Fruit fly (Drosophila melanogaster) whole organism, embryonic: ENCODE measurements around the gene CG5262.

ENCODE experiments used
- BEAF-32 ChIP-seq: fragments of 200-800 bp; sonication (Bioruptor generic); optimal IDR thresholded peaks from 3 replicates; lab custom pipeline; 2017; ENCODE audit warnings: missing biosample characterization, missing genetic modification characterization, mild to moderate bottlenecking, moderate library complexity, missing genetic modification reagents
- Bgb ChIP-seq: fragments of 200-800 bp; sonication (Bioruptor generic); IDR thresholded peaks from 2 replicates; pipeline ENCODE4 v1.3.6; 2022; ENCODE audit warnings: missing biosample characterization, missing genetic modification characterization; ENCODE audit not compliant: partially characterized antibody
- CG10654 ChIP-seq: fragments of 200-800 bp; sonication (Bioruptor generic); optimal IDR thresholded peaks from 2 replicates; lab custom pipeline; 2016; ENCODE audit warnings: missing biosample characterization, missing genetic modification characterization
- CG11696 ChIP-seq: fragments of 200-800 bp; sonication (Bioruptor generic); IDR thresholded peaks from 2 replicates; pipeline ENCODE4 v1.3.6; 2022; ENCODE audit warnings: missing biosample characterization, missing genetic modification characterization
- CG12155 ChIP-seq: fragments of 200-800 bp; sonication (Bioruptor generic); optimal IDR thresholded peaks from 3 replicates; lab custom pipeline; 2016; ENCODE audit warnings: missing biosample characterization, missing genetic modification characterization
- CG13287 ChIP-seq: fragments of 200-800 bp; sonication (Bioruptor generic); IDR thresholded peaks from 2 replicates; pipeline ENCODE4 v1.3.6; 2022; ENCODE audit warnings: missing biosample characterization, missing genetic modification characterization; ENCODE audit not compliant: partially characterized antibody
- CG14710 ChIP-seq: fragments of 200-800 bp; sonication (Bioruptor generic); optimal IDR thresholded peaks from 3 replicates; lab custom pipeline; 2019; ENCODE audit warnings: missing biosample characterization, mild to moderate bottlenecking, missing genetic modification characterization, moderate library complexity
- CG15479 ChIP-seq: fragments of 200-800 bp; sonication (Bioruptor generic); optimal IDR thresholded peaks from 3 replicates; lab custom pipeline; 2019; ENCODE audit warnings: missing biosample characterization, mild to moderate bottlenecking, missing genetic modification characterization, moderate library complexity
- CG17186 ChIP-seq: fragments of 200-800 bp; sonication (Bioruptor generic); optimal IDR thresholded peaks from 3 replicates; lab custom pipeline; 2017; ENCODE audit warnings: missing biosample characterization, missing genetic modification reagents, missing genetic modification characterization
- CG17802 ChIP-seq: fragments of 200-800 bp; sonication (Bioruptor generic); optimal IDR thresholded peaks from 2 replicates; lab custom pipeline; 2018; ENCODE audit warnings: missing biosample characterization, mild to moderate bottlenecking, missing genetic modification characterization, moderate library complexity
- CG2199 ChIP-seq: fragments of 200-800 bp; sonication (Bioruptor generic); IDR thresholded peaks from 3 replicates; pipeline ENCODE4 v1.3.6; 2022; ENCODE audit warnings: missing biosample characterization, missing genetic modification characterization
- CG2712 ChIP-seq: fragments of 200-800 bp; optimal IDR thresholded peaks from 3 replicates; lab custom pipeline; 2019; ENCODE audit warnings: missing biosample characterization, mild to moderate bottlenecking, missing genetic modification characterization, moderate library complexity
- CG30403 ChIP-seq: fragments of 200-800 bp; sonication (Bioruptor generic); optimal IDR thresholded peaks from 3 replicates; lab custom pipeline; 2016; ENCODE audit warnings: missing biosample characterization, missing genetic modification characterization
- CG33213 ChIP-seq: fragments of 200-800 bp; sonication (Bioruptor generic); optimal IDR thresholded peaks from 3 replicates; lab custom pipeline; 2016; ENCODE audit warnings: missing biosample characterization, missing genetic modification characterization
- CG4617 ChIP-seq: fragments of 200-800 bp; sonication (Bioruptor generic); optimal IDR thresholded peaks from 3 replicates; lab custom pipeline; 2016; ENCODE audit warnings: missing biosample characterization, missing genetic modification characterization, borderline replicate concordance
- CTCF ChIP-seq: fragments of 200-800 bp; sonication (Bioruptor generic); optimal IDR thresholded peaks from 2 replicates; lab custom pipeline; 2017; ENCODE audit warnings: missing biosample characterization, mild to moderate bottlenecking, missing genetic modification characterization, moderate library complexity
- E2f2 ChIP-seq: fragments of 200-800 bp; sonication (Bioruptor generic); IDR thresholded peaks from 2 replicates; pipeline ENCODE4 v1.3.6; 2022; ENCODE audit warnings: missing biosample characterization, missing genetic modification characterization
- Ets65A ChIP-seq: fragments of 200-800 bp; sonication (Bioruptor generic); peaks from one replicate; lab custom pipeline; 2016; ENCODE audit warnings: missing biosample characterization, missing genetic modification characterization
- HHEX ChIP-seq: fragments of 200-800 bp; sonication (Bioruptor generic); optimal IDR thresholded peaks from 3 replicates; lab custom pipeline; 2017; ENCODE audit warnings: missing biosample characterization, mild to moderate bottlenecking, missing genetic modification characterization, missing genetic modification reagents
- HLH4C ChIP-seq: fragments of 200-800 bp; sonication (Bioruptor generic); IDR thresholded peaks from 3 replicates; pipeline ENCODE4 v1.3.6; 2022; ENCODE audit warnings: missing biosample characterization, missing genetic modification characterization; ENCODE audit not compliant: partially characterized antibody
- HmgZ ChIP-seq: fragments of 200-800 bp; sonication (Bioruptor generic); optimal IDR thresholded peaks from 2 replicates; lab custom pipeline; 2018; ENCODE audit warnings: missing biosample characterization, mild to moderate bottlenecking, missing genetic modification characterization
- MESR4 ChIP-seq: fragments of 200-800 bp; sonication (Bioruptor generic); optimal IDR thresholded peaks from 2 replicates; lab custom pipeline; 2018; ENCODE audit warnings: missing biosample characterization, mild to moderate bottlenecking, missing genetic modification characterization, moderate library complexity
- Med ChIP-seq: fragments of 200-800 bp; sonication (Bioruptor generic); peaks from one replicate; lab custom pipeline; 2016; ENCODE audit warnings: missing biosample characterization, missing genetic modification characterization, mild to moderate bottlenecking, inconsistent platforms, moderate library complexity
- Nf-YB ChIP-seq: fragments of 200-800 bp; sonication (Bioruptor generic); optimal IDR thresholded peaks from 3 replicates; lab custom pipeline; 2019; ENCODE audit warnings: missing biosample characterization, mild to moderate bottlenecking, missing genetic modification characterization, moderate library complexity
- Optix ChIP-seq: fragments of 200-800 bp; sonication (Bioruptor generic); IDR thresholded peaks from 3 replicates; pipeline ENCODE4 v1.3.6; 2022; ENCODE audit warnings: missing biosample characterization, missing genetic modification characterization
- Pdp1 ChIP-seq, 2 experiments: fragments of 200-800 bp; sonication (Bioruptor generic); optimal IDR thresholded peaks; 3 replicates each; lab custom pipeline; 2016; ENCODE audit warnings: missing biosample characterization in 2 of 2, missing genetic modification characterization in 2 of 2, mild to moderate bottlenecking in 1 of 2, moderate library complexity in 1 of 2
- Scr ChIP-seq: fragments of 200-800 bp; sonication (Bioruptor generic); IDR thresholded peaks from 2 replicates; pipeline ENCODE4 v1.3.6; 2022; ENCODE audit warnings: missing biosample characterization, missing genetic modification characterization; ENCODE audit not compliant: partially characterized antibody
- Sry-δ ChIP-seq: fragments of 200-800 bp; sonication (Bioruptor generic); optimal IDR thresholded peaks from 2 replicates; lab custom pipeline; 2016; ENCODE audit warnings: missing biosample characterization, missing genetic modification characterization
- Stat92E ChIP-seq, 3 experiments: fragments of >200 bp in 2 of 3; fragments of 200-800 bp in 1 of 3; sonication (Bioruptor generic) in 1 of 3; optimal IDR thresholded peaks; 2 replicates each; lab custom pipeline; 2017 to 2019; ENCODE audit warnings: missing biosample characterization in 3 of 3, missing genetic modification characterization in 3 of 3, mild to moderate bottlenecking in 1 of 3, moderate library complexity in 1 of 3
- YL-1 ChIP-seq: fragments of 200-800 bp; sonication (Bioruptor generic); optimal IDR thresholded peaks from 3 replicates; lab custom pipeline; 2017; ENCODE audit warnings: missing biosample characterization, mild to moderate bottlenecking, missing genetic modification characterization
- bab2 ChIP-seq: fragments of 200-800 bp; sonication (Bioruptor generic); optimal IDR thresholded peaks from 2 replicates; lab custom pipeline; 2016; ENCODE audit warnings: missing biosample characterization, missing genetic modification characterization
- chm ChIP-seq: fragments of 200-800 bp; sonication (Bioruptor generic); IDR thresholded peaks from 2 replicates; pipeline ENCODE4 v1.3.6; 2022; ENCODE audit warnings: missing biosample characterization, missing genetic modification characterization
- da ChIP-seq: fragments of 200-800 bp; sonication (Bioruptor generic); optimal IDR thresholded peaks from 2 replicates; lab custom pipeline; 2016; ENCODE audit warnings: missing biosample characterization, missing genetic modification characterization
- fu2 ChIP-seq: fragments of 200-800 bp; sonication (Bioruptor generic); optimal IDR thresholded peaks from 2 replicates; lab custom pipeline; 2016; ENCODE audit warnings: missing biosample characterization, missing genetic modification characterization
- gce ChIP-seq: fragments of 200-800 bp; sonication (Bioruptor generic); IDR thresholded peaks from 3 replicates; pipeline ENCODE4 v1.3.6; 2022; ENCODE audit warnings: missing biosample characterization, missing genetic modification characterization
- nerfin-1 ChIP-seq: fragments of 200-800 bp; sonication (Bioruptor generic); optimal IDR thresholded peaks from 3 replicates; lab custom pipeline; 2019; ENCODE audit warnings: missing biosample characterization, mild to moderate bottlenecking, missing genetic modification characterization, moderate library complexity
- nom ChIP-seq: fragments of 200-800 bp; sonication (Bioruptor generic); optimal IDR thresholded peaks from 2 replicates; lab custom pipeline; 2017; ENCODE audit warnings: missing biosample characterization, missing genetic modification characterization, mild to moderate bottlenecking, moderate library complexity, missing genetic modification reagents
- org-1 ChIP-seq: fragments of 200-800 bp; sonication (Bioruptor generic); optimal IDR thresholded peaks from 2 replicates; lab custom pipeline; 2017; ENCODE audit warnings: missing biosample characterization, missing genetic modification characterization
- otp ChIP-seq: fragments of 200-800 bp; sonication (Bioruptor generic); IDR thresholded peaks from 3 replicates; pipeline ENCODE4, ENCODE4 v1.3.6; 2022; ENCODE audit warnings: missing biosample characterization, missing genetic modification characterization
- pnt ChIP-seq: fragments of 200-800 bp; sonication (Bioruptor generic); optimal IDR thresholded peaks from 3 replicates; lab custom pipeline; 2016; ENCODE audit warnings: missing biosample characterization, missing genetic modification characterization
- pzg ChIP-seq: fragments of 200-800 bp; sonication (Bioruptor generic); optimal IDR thresholded peaks from 3 replicates; lab custom pipeline; 2018; ENCODE audit warnings: missing biosample characterization, mild to moderate bottlenecking, missing genetic modification characterization, moderate library complexity
- row ChIP-seq: fragments of 200-800 bp; sonication (Bioruptor generic); IDR thresholded peaks from 3 replicates; pipeline ENCODE4 v1.3.6; 2022; ENCODE audit warnings: missing biosample characterization, missing genetic modification characterization
- salm ChIP-seq: fragments of 200-800 bp; sonication (Bioruptor generic); optimal IDR thresholded peaks from 2 replicates; lab custom pipeline; 2018; ENCODE audit warnings: missing biosample characterization, mild to moderate bottlenecking, missing genetic modification characterization
- sna ChIP-seq: fragments of 200-800 bp; sonication (Bioruptor generic); IDR thresholded peaks from 2 replicates; pipeline ENCODE4 v1.3.6; 2022; ENCODE audit warnings: missing biosample characterization, missing genetic modification characterization; ENCODE audit not compliant: partially characterized antibody
- stwl ChIP-seq: fragments of 200-800 bp; sonication (Bioruptor generic); optimal IDR thresholded peaks from 3 replicates; lab custom pipeline; 2018; ENCODE audit warnings: missing biosample characterization, mild to moderate bottlenecking, missing genetic modification characterization, moderate library complexity
- toy ChIP-seq: fragments of 200-800 bp; sonication (Bioruptor generic); IDR thresholded peaks from 2 replicates; pipeline ENCODE4 v1.3.6; 2022; ENCODE audit warnings: missing biosample characterization, missing genetic modification characterization
- trem ChIP-seq: fragments of 200-800 bp; optimal IDR thresholded peaks from 3 replicates; lab custom pipeline; 2019; ENCODE audit warnings: missing biosample characterization, mild to moderate bottlenecking, missing genetic modification characterization, moderate library complexity
- twi ChIP-seq: fragments of 200-800 bp; optimal IDR thresholded peaks from 2 replicates; lab custom pipeline; 2019; ENCODE audit warnings: missing biosample characterization, mild to moderate bottlenecking, missing genetic modification characterization, moderate library complexity
- vvl ChIP-seq: fragments of 200-800 bp; sonication (Bioruptor generic); IDR thresholded peaks from 2 replicates; pipeline ENCODE4 v1.3.6; 2022; ENCODE audit warnings: missing biosample characterization, missing genetic modification characterization
- zen ChIP-seq: fragments of 200-800 bp; sonication (Bioruptor generic); optimal IDR thresholded peaks from 3 replicates; lab custom pipeline; 2018; ENCODE audit warnings: missing biosample characterization, mild to moderate bottlenecking, missing genetic modification characterization, moderate library complexity

CG5262 gene

dm6 chr3L:20430182-20430581, at the start of gene CG5262:
Gene CG5262, minus strand, starts transcription at chr3L:20430475.
- TF ChIP-seq CG14710 = peak; percentile 31
- TF ChIP-seq Sry-δ (GFP tag; lab: Kevin White, UChicago) = peak; percentile 57
- no peak for TF ChIP-seq HLH4C (GFP tag; lab: Robert Waterston, UW)
- TF ChIP-seq E2f2 (GFP tag; lab: Robert Waterston, UW) = peak; percentile 92
- TF ChIP-seq YL-1 (GFP tag; lab: Kevin White, UChicago) = peak; percentile 56
- no peak for TF ChIP-seq da (GFP tag; lab: Kevin White, UChicago)
- TF ChIP-seq MESR4 (GFP tag; lab: Kevin White, UChicago) = peak; percentile 67
- TF ChIP-seq pzg = peak; percentile 72
- peak; percentile 66 for TF ChIP-seq trem (tag; lab: Kevin White, UChicago)
- TF ChIP-seq Stat92E (GFP tag; optimal IDR thresholded peaks at IDR 0.05; lab: Kevin White, UChicago) = peak in 1 of 3 experiments; percentile 22
- TF ChIP-seq vvl (GFP tag; lab: Robert Waterston, UW) = peak; percentile 76
- TF ChIP-seq pnt = no peak
- peak; percentile 9 for TF ChIP-seq Med (GFP tag; lab: Kevin White, UChicago)
- TF ChIP-seq toy (GFP tag; lab: Robert Waterston, UW) = no peak
- TF ChIP-seq Optix (GFP tag; lab: Robert Waterston, UW) = no peak
- no peak for TF ChIP-seq salm (tag; lab: Kevin White, UChicago)
- TF ChIP-seq nom (GFP tag; lab: Kevin White, UChicago) = peak; percentile 60
- no peak for TF ChIP-seq nerfin-1 (tag; lab: Kevin White, UChicago)
- TF ChIP-seq CG33213 = peak; percentile 15
- TF ChIP-seq org-1 (GFP tag; lab: Kevin White, UChicago) = no peak
- TF ChIP-seq CG11696 (GFP tag; lab: Robert Waterston, UW) = no peak
- no peak for TF ChIP-seq otp (GFP tag; lab: Robert Waterston, UW)
- TF ChIP-seq CG15479 (GFP tag; lab: Kevin White, UChicago) = peak; percentile 65
- TF ChIP-seq Bgb (GFP tag; lab: Robert Waterston, UW) = peak; percentile 36; the same call in 1 of the 2 replicates
- TF ChIP-seq zen (tag; lab: Kevin White, UChicago) = peak; percentile 19
- no peak for TF ChIP-seq CG10654 (GFP tag; lab: Kevin White, UChicago)
- TF ChIP-seq HHEX = no peak
- no peak for TF ChIP-seq gce
- TF ChIP-seq CG2199 (GFP tag; lab: Robert Waterston, UW) = peak; percentile 48; the same call in 1 of the 3 replicates
- TF ChIP-seq CG2712 = peak; percentile 30
- peak; percentile 79 for TF ChIP-seq stwl (tag; lab: Kevin White, UChicago)
- no peak for TF ChIP-seq chm (GFP tag; lab: Robert Waterston, UW)
- TF ChIP-seq Nf-YB (GFP tag; lab: Kevin White, UChicago) = peak; percentile 64
- TF ChIP-seq twi = no peak
- no peak for TF ChIP-seq CG17802 (tag; lab: Kevin White, UChicago)
- TF ChIP-seq CG4617 (GFP tag; lab: Kevin White, UChicago) = peak; percentile 83
- TF ChIP-seq row (GFP tag; lab: Robert Waterston, UW) = 0 out of 3 replicates have a peak, but pooled peaks have one; percentile 16
- no peak for TF ChIP-seq CG12155 (GFP tag; lab: Kevin White, UChicago)
- peak; percentile 21 for TF ChIP-seq CG17186 (GFP tag; lab: Kevin White, UChicago)
- peak; percentile 31 for TF ChIP-seq CTCF (GFP tag; lab: Kevin White, UChicago)
- TF ChIP-seq HmgZ (tag; lab: Kevin White, UChicago) = peak; percentile 47
- TF ChIP-seq CG30403 (GFP tag; lab: Kevin White, UChicago) = no peak
- peak; percentile 28; the same call in 1 of the 2 replicates for TF ChIP-seq Scr (GFP tag; lab: Robert Waterston, UW)
- TF ChIP-seq BEAF-32 (GFP tag; lab: Kevin White, UChicago) = peak; percentile 39
- TF ChIP-seq Pdp1 (GFP tag; optimal IDR thresholded peaks at IDR 0.05; lab: Kevin White, UChicago) = peak in 1 of 2 experiments; percentile 55
- TF ChIP-seq sna (GFP tag; lab: Robert Waterston, UW) = 0 out of 2 replicates have a peak, but pooled peaks have one; percentile 15
- TF ChIP-seq fu2 = no peak
- TF ChIP-seq bab2 (GFP tag; lab: Kevin White, UChicago) = no peak
- peak; percentile 45; the same call in 1 of the 2 replicates for TF ChIP-seq CG13287 (GFP tag; lab: Robert Waterston, UW)
- no peak for TF ChIP-seq Ets65A (GFP tag; lab: Kevin White, UChicago)
